Fruit fly (Drosophila melanogaster): ENCODE data around the gene Brd8.

Gene Brd8

dm6 chr3R:29207012-29207656 is 16.2 kb upstream of the Brd8 start (continued):
- TF ChIP-seq CG9817 (tag; optimal IDR thresholded peaks at IDR 0.05) (peak; percentile 75), CG15601 (tag; optimal IDR thresholded peaks at IDR 0.05) (peak; percentile 35), bigmax (GFP tag; optimal IDR thresholded peaks at IDR 0.05) (no peak), grn (GFP tag; optimal IDR thresholded peaks at IDR 0.05) (peak; percentile 2), Hey (tag; optimal IDR thresholded peaks at IDR 0.05) (no peak), CG17361 (GFP tag; IDR thresholded peaks at IDR 0.05) (peak; percentile 25; the same call in 1 of the 3 replicates), CG7271 (tag; optimal IDR thresholded peaks at IDR 0.05) (no peak), Ets97D (GFP tag; optimal IDR thresholded peaks at IDR 0.05) (no peak), CG10543 (GFP tag; optimal IDR thresholded peaks at IDR 0.05) (peak; percentile 12), gt (GFP tag; IDR thresholded peaks at IDR 0.05) (no peak), CoRest (tag; optimal IDR thresholded peaks at IDR 0.05) (peak; percentile 76), CG14014 (GFP tag; IDR thresholded peaks at IDR 0.05) (peak; percentile 83), CG7928 (GFP tag; optimal IDR thresholded peaks at IDR 0.05) (peak; percentile 11), Nf-YB (GFP tag; optimal IDR thresholded peaks at IDR 0.05) (peak; percentile 0), odd (GFP tag; optimal IDR thresholded peaks at IDR 0.05) (peak; percentile 17), tll (GFP tag; optimal IDR thresholded peaks at IDR 0.05) (no peak), CG13424 (tag; optimal IDR thresholded peaks at IDR 0.05) (peak; percentile 77), CG14710 (tag; optimal IDR thresholded peaks at IDR 0.05) (peak; percentile 23), mam (GFP tag; optimal IDR thresholded peaks at IDR 0.05) (peak; percentile 30), nmo (GFP tag; optimal IDR thresholded peaks at IDR 0.05) (peak; percentile 64), CG3838 (GFP tag; optimal IDR thresholded peaks at IDR 0.05) (no peak), CG1233 (GFP tag; optimal IDR thresholded peaks at IDR 0.05) (peak; percentile 47), gfzf (GFP tag; optimal IDR thresholded peaks at IDR 0.05) (no peak), Oli (tag; optimal IDR thresholded peaks at IDR 0.05) (peak; percentile 67), lbe (GFP tag; optimal IDR thresholded peaks at IDR 0.05) (peak; percentile 75), CG8924 (tag; optimal IDR thresholded peaks at IDR 0.05) (peak; percentile 65), MTF-1 (GFP tag; optimal IDR thresholded peaks at IDR 0.05; ENCODE audit: borderline replicate concordance) (peak; percentile 42), Dek (tag; optimal IDR thresholded peaks at IDR 0.05) (peak; percentile 55), CG18011 (GFP tag; optimal IDR thresholded peaks at IDR 0.05) (no peak), Awh (GFP tag; IDR thresholded peaks at IDR 0.05) (peak; percentile 72), Hsf (GFP tag; optimal IDR thresholded peaks at IDR 0.05) (peak; percentile 9), nau (GFP tag; optimal IDR thresholded peaks at IDR 0.05) (no peak), Blimp-1 (GFP tag; optimal IDR thresholded peaks at IDR 0.05) (peak; percentile 47), lilli (GFP tag; optimal IDR thresholded peaks at IDR 0.05) (peak; percentile 45), CG7839 (tag; optimal IDR thresholded peaks at IDR 0.05) (peak; percentile 70), BEAF-32 (GFP tag; optimal IDR thresholded peaks at IDR 0.05) (no peak), zen (tag; optimal IDR thresholded peaks at IDR 0.05) (peak; percentile 3), CG10565 (GFP tag; optimal IDR thresholded peaks at IDR 0.05) (no peak), CG10431 (GFP tag; optimal IDR thresholded peaks at IDR 0.05) (peak; percentile 34), CG43689 (GFP tag; IDR thresholded peaks at IDR 0.05) (peak; percentile 45; the same call in 1 of the 2 replicates), CG12942 (GFP tag; optimal IDR thresholded peaks at IDR 0.05) (peak; percentile 26), CG9215 (GFP tag; IDR thresholded peaks at IDR 0.05) (peak; percentile 43; the same call in 1 of the 2 replicates), aop (GFP tag; IDR thresholded peaks at IDR 0.05) (no peak), CG1647 (GFP tag; optimal IDR thresholded peaks at IDR 0.05) (no peak), CG12219 (GFP tag; optimal IDR thresholded peaks at IDR 0.05) (peak; percentile 39), jing (GFP tag; optimal IDR thresholded peaks at IDR 0.05) (no peak), al (GFP tag; IDR thresholded peaks at IDR 0.05) (peak; percentile 39), lola (GFP tag; optimal IDR thresholded peaks at IDR 0.05) (peak in 1 of 3 experiments; percentile 14)
